Worm (Caenorhabditis elegans) whole organism, midembryonic: ENCODE measurements around the gene cyp-35A5.

Source experiments
- T22C8.4 ChIP-seq: fragments of 200-800 bp; sonication (Bioruptor generic); IDR thresholded peaks from 2 replicates; pipeline ENCODE4 v1.3.6; 2022; ENCODE audit warnings: missing genetic modification characterization, missing compliant biosample characterization
- cog-1 ChIP-seq: sonication (generic microtip); optimal IDR thresholded peaks from 2 replicates; lab custom pipeline; 2016; ENCODE audit warnings: missing genetic modification characterization, missing compliant biosample characterization
- flt-1 ChIP-seq: fragments of 200-800 bp; sonication (Bioruptor generic); IDR thresholded peaks from 2 replicates; pipeline ENCODE4 v1.3.6; 2022; ENCODE audit warnings: missing genetic modification characterization, missing compliant biosample characterization
- klf-2 ChIP-seq: fragments of 200-800 bp; sonication (Bioruptor generic); conservative IDR thresholded peaks from 2 replicates; pipeline ENCODE4 v1.3.6; 2022; ENCODE audit warnings: missing genetic modification reagents, missing genetic modification characterization, missing compliant biosample characterization
- med-1 ChIP-seq: sonication (generic microtip); optimal IDR thresholded peaks from 2 replicates; lab custom pipeline; 2017; ENCODE audit warnings: missing genetic modification characterization, mild to moderate bottlenecking, missing compliant biosample characterization, antibody characterized with exemption, missing genetic modification reagents; ENCODE audit not compliant: insufficient read depth
- ref-1 ChIP-seq: fragments of 200-800 bp; sonication (Bioruptor generic); conservative IDR thresholded peaks from 2 replicates; pipeline ENCODE4 v1.3.6; 2022; ENCODE audit warnings: missing genetic modification reagents, missing genetic modification characterization, missing compliant biosample characterization
- tab-1 ChIP-seq: fragments of 200-800 bp; sonication (Bioruptor generic); IDR thresholded peaks from 2 replicates; pipeline ENCODE4 v1.3.6; 2022; ENCODE audit warnings: missing genetic modification characterization, missing compliant biosample characterization
- ztf-23 ChIP-seq: fragments of 200-800 bp; sonication (Bioruptor generic); IDR thresholded peaks from 2 replicates; pipeline ENCODE4 v1.3.6; 2022; ENCODE audit warnings: missing genetic modification reagents, missing genetic modification characterization, missing compliant biosample characterization
- ztf-29 ChIP-seq: fragments of 200-800 bp; sonication (Bioruptor generic); IDR thresholded peaks from 2 replicates; pipeline ENCODE4 v1.3.6; 2022; ENCODE audit warnings: missing genetic modification reagents, missing genetic modification characterization, missing compliant biosample characterization

The cyp-35A5 gene

DNA sequence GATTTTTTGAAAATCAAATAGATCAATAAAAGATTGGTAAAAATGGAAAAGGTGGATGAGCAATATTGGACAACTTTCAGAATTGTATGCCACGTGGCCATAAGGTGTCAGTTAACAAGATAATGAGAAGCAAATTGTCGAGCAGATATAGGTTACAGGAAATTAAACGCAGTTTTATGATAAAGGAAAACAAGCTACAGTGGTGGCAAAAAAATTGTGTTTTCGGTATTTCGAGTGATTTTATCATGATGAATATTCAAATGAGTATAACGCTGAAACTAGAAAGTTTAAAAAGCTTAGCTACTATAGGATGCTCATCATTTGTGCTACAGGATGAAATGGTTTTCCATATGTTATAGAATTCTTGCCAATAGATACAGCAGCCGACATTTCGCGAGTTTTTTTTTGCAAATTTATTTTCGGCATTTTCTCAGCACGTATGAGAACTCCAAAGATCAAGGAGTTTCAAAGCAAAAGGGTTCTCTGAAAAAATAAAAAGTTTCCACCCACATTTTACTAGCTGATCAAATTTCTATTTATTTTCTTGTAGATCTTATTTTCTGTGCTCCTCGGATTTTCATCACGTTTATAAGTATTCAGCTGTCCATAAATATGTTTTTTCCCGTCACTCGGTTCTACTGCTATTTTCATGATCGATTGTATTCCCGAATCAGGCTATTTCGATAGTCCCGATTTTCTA lies 33.5 kb upstream of the cyp-35A5 start, which contains the start of the genes str-229 and srh-190:
str-229 (minus strand) TSS at position 101 of the 700 bp plus-strand sequence.
srh-190 (plus strand) TSS at position 650 of the 700 bp plus-strand sequence.
- TF ChIP-seq med-1 = no peak
- no peak for TF ChIP-seq tab-1
- TF ChIP-seq T22C8.4 (GFP tag; lab: Robert Waterston, UW) = no peak
- TF ChIP-seq ztf-29 = no peak
- no peak for TF ChIP-seq klf-2 (GFP tag; lab: Robert Waterston, UW)

DNA sequence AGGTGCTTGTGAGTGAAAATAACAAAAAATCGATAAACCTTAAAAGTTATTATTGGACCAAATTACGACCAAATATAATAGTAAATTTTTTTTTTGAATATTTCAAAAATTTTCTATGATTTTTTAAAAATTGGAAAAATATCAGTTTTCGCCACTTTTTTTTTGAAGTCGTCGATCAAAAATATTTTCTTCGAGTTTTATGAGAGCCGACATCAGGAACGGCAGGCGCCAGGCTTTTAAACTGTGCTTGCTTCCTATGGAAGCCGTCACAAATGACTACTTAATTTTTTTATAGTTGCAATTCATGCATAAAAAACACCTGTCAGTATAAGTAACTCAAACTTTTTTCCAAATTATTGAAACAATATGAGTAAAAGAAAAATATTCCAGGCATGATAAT lies 32.7 kb upstream of the cyp-35A5 start:
- TF ChIP-seq med-1 = no peak
- no peak for TF ChIP-seq ztf-23 (GFP tag; lab: Robert Waterston, UW)
- no peak for TF ChIP-seq klf-2 (GFP tag; lab: Robert Waterston, UW)
- no peak for TF ChIP-seq tab-1
- TF ChIP-seq T22C8.4 (GFP tag; lab: Robert Waterston, UW) = no peak
- no peak for TF ChIP-seq ref-1
- no peak for TF ChIP-seq ztf-29
- TF ChIP-seq cog-1 (tag; lab: Kevin White, UChicago) = no peak
- no peak for TF ChIP-seq flt-1 (GFP tag; lab: Robert Waterston, UW)

DNA sequence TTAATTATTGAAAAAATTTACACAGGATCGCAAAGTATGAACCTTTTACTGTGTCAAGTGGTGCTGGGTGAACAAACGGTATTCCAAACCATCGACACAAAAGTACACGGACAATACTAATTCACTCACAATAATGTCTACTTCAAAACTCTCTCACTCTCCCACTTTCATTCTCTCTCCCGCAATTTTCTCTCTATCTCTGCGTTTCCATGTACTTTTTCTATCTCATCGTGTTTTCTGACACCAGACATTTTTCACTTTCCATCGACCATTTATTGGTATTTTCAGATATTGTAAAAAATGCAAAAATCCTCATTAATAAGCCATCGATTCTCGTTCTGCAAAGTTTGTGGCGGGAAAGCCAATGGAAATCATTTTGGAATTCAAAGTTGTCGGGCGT lies 30.3 kb upstream of the cyp-35A5 start, which contains the start of gene nhr-156:
nhr-156 (plus strand) TSS at position 266 of the 400 bp plus-strand sequence.
- TF ChIP-seq tab-1 (no peak), ref-1 (no peak), med-1 (no peak), ztf-29 (no peak), ztf-23 (GFP tag; lab: Robert Waterston, UW) (no peak), T22C8.4 (GFP tag; lab: Robert Waterston, UW) (no peak), cog-1 (tag; lab: Kevin White, UChicago) (no peak), flt-1 (GFP tag; lab: Robert Waterston, UW) (no peak), klf-2 (GFP tag; lab: Robert Waterston, UW) (no peak)

ce11 chrV:3912472-3912871 lies 23.7 kb upstream of the cyp-35A5 start, which contains the start of gene srx-68:
srx-68 (plus strand) TSS chrV:3912772.
- TF ChIP-seq ref-1 (no peak), cog-1 (tag; lab: Kevin White, UChicago) (no peak), ztf-29 (no peak), T22C8.4 (GFP tag; lab: Robert Waterston, UW) (no peak), klf-2 (GFP tag; lab: Robert Waterston, UW) (no peak), ztf-23 (GFP tag; lab: Robert Waterston, UW) (no peak), flt-1 (GFP tag; lab: Robert Waterston, UW) (no peak), med-1 (no peak), tab-1 (no peak)

ce11 chrV:3913131-3913530 lies 23.0 kb upstream of the cyp-35A5 start:
- TF ChIP-seq cog-1 (tag; lab: Kevin White, UChicago) (no peak), ztf-29 (no peak), T22C8.4 (GFP tag; lab: Robert Waterston, UW) (no peak), tab-1 (no peak), flt-1 (GFP tag; lab: Robert Waterston, UW) (no peak), ztf-23 (GFP tag; lab: Robert Waterston, UW) (no peak), ref-1 (no peak), med-1 (no peak), klf-2 (GFP tag; lab: Robert Waterston, UW) (no peak)

- TF ChIP-seq ref-1 = no peak
- no peak for TF ChIP-seq tab-1
Observed at ce11 chrV:3916480-3916879, 19.6 kb upstream of the cyp-35A5 start, which contains the start of gene srx-67. srx-67 (plus strand) TSS chrV:3916780.

- TF ChIP-seq med-1 (no peak), cog-1 (tag; lab: Kevin White, UChicago) (no peak), tab-1 (no peak), ztf-23 (GFP tag; lab: Robert Waterston, UW) (no peak), klf-2 (GFP tag; lab: Robert Waterston, UW) (no peak), T22C8.4 (GFP tag; lab: Robert Waterston, UW) (no peak)
Observed at ce11 chrV:3919289-3919688, 16.8 kb upstream of the cyp-35A5 start, which contains the start of gene srx-66. srx-66 (plus strand) TSS chrV:3919589.

DNA sequence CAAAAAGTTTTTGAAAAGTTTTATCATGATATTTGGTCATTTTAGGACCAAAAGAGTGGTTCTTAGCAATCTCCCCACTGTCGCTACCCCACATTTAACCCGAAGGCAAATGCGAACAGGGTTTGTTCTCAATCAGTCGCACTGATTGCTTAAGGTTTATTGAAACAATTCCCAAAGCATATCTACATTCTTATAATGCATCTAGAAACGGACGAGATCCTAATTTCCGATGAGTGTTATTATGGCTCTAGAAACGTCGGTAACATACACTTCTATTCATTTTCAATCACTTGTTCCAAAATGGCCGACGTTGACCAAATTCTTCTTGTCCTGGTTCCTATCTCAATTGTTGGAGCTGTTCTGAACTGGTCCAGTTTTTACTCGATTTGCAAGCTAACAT lies 14.5 kb upstream of the cyp-35A5 start, which contains the start of gene srx-65:
srx-65 (plus strand) TSS at position 301 of the 400 bp plus-strand sequence.
- no peak for TF ChIP-seq ztf-29
- TF ChIP-seq klf-2 (GFP tag; lab: Robert Waterston, UW) = no peak
- TF ChIP-seq ref-1 = no peak
- TF ChIP-seq T22C8.4 (GFP tag; lab: Robert Waterston, UW) = no peak
- TF ChIP-seq flt-1 (GFP tag; lab: Robert Waterston, UW) = no peak
- TF ChIP-seq cog-1 (tag; lab: Kevin White, UChicago) = no peak
- TF ChIP-seq med-1 = no peak
- no peak for TF ChIP-seq ztf-23 (GFP tag; lab: Robert Waterston, UW)
- no peak for TF ChIP-seq tab-1

DNA sequence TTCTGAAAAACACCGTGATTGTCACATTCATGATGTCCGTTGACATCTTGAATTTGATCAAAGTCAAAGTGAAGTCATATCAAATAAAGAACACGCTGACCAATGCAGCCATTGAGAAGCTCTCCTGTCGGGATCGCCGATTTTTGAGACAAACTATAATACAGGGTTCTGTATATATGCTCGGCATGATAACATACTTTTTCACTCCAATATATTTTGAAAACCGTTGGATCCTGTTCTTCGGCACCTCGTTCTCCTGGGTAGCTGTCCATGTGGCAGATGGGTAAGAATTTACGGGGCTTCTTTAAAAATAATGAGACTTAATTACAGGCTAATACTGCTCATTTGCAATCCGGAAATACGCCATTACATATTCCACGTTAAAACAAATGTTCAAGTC lies 13.6 kb upstream of the cyp-35A5 start:
- TF ChIP-seq klf-2 (GFP tag; lab: Robert Waterston, UW) = no peak
- TF ChIP-seq med-1 = no peak
- no peak for TF ChIP-seq T22C8.4 (GFP tag; lab: Robert Waterston, UW)
- TF ChIP-seq ztf-23 (GFP tag; lab: Robert Waterston, UW) = no peak
- TF ChIP-seq flt-1 (GFP tag; lab: Robert Waterston, UW) = no peak
- no peak for TF ChIP-seq tab-1

DNA sequence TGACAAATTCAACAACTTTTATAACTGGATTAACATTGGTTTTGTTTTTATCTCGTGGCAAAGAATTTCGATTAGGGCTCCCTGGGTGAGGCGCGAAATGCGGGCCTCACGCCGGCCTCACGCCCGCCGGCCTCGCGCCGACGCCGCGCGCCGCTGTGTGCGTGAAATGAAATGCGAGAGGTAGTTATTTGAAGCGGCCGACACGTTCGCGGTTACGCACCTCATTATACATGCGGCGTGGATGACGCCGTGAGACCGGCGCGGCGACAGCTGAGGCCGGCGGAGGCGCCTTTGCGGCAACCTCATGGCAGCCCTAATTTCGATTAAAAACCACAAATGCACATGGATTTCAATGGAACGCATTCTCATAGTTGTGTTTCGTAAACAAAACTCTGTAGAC lies 8.6 kb upstream of the cyp-35A5 start:
- TF ChIP-seq klf-2 (GFP tag; lab: Robert Waterston, UW) (0 out of 2 replicates have a peak, but pooled peaks have one; percentile 42), ztf-29 (no peak), med-1 (no peak), tab-1 (no peak), ref-1 (no peak), flt-1 (GFP tag; lab: Robert Waterston, UW) (no peak)
